Worm (Caenorhabditis elegans) whole organism, late embryonic: Measurements from ENCODE around the gene C15F1.2.
A peak's percentile ranks its signal among the peaks of the same experiment; 100 is the strongest.

Source experiments
- C08G9.2 ChIP-seq: sonication (generic microtip); optimal IDR thresholded peaks from 2 replicates; lab custom pipeline; 2016; ENCODE audit warnings: mild to moderate bottlenecking, missing genetic modification characterization, moderate library complexity, missing compliant biosample characterization
- C38D4.7 ChIP-seq: fragments of 200-800 bp; sonication (Bioruptor generic); optimal IDR thresholded peaks from 2 replicates; lab custom pipeline; 2018; ENCODE audit warnings: mild to moderate bottlenecking, missing genetic modification characterization, moderate library complexity, missing compliant biosample characterization
- F13H6.1 ChIP-seq: sonication (generic microtip); optimal IDR thresholded peaks from 2 replicates; lab custom pipeline; 2016; ENCODE audit warnings: missing genetic modification characterization, missing compliant biosample characterization
- K02D7.2 ChIP-seq: sonication (generic microtip); optimal IDR thresholded peaks from 2 replicates; lab custom pipeline; 2017; ENCODE audit warnings: mild to moderate bottlenecking, missing genetic modification characterization, missing compliant biosample characterization
- T23F11.4 ChIP-seq: fragments of 200-800 bp; sonication (Bioruptor generic); optimal IDR thresholded peaks from 2 replicates; lab custom pipeline; 2018; ENCODE audit warnings: mild to moderate bottlenecking, missing genetic modification characterization, missing compliant biosample characterization
- ahr-1 ChIP-seq: sonication (generic microtip); optimal IDR thresholded peaks from 2 replicates; lab custom pipeline; 2016; ENCODE audit warnings: missing genetic modification characterization, missing compliant biosample characterization
- ceh-19 ChIP-seq: fragments of 200-800 bp; sonication (Bioruptor generic); optimal IDR thresholded peaks from 2 replicates; lab custom pipeline; 2018; ENCODE audit warnings: mild to moderate bottlenecking, missing genetic modification characterization, missing compliant biosample characterization
- ceh-22 ChIP-seq: sonication (generic microtip); optimal IDR thresholded peaks from 2 replicates; lab custom pipeline; 2017; ENCODE audit warnings: missing biosample characterization, missing genetic modification characterization
- ceh-24 ChIP-seq: sonication (generic microtip); optimal IDR thresholded peaks from 2 replicates; lab custom pipeline; 2016; ENCODE audit warnings: mild to moderate bottlenecking, missing genetic modification characterization, missing compliant biosample characterization
- ceh-30 ChIP-seq: fragments of 150-350 bp; optimal IDR thresholded peaks from 2 replicates; lab custom pipeline; 2014; ENCODE audit warnings: missing biosample characterization, missing genetic modification characterization
- ceh-31 ChIP-seq: sonication (generic microtip); optimal IDR thresholded peaks from 2 replicates; lab custom pipeline; 2016; ENCODE audit warnings: missing genetic modification characterization, missing compliant biosample characterization
- ceh-34 ChIP-seq: sonication (generic microtip); optimal IDR thresholded peaks from 2 replicates; lab custom pipeline; 2016; ENCODE audit warnings: mild to moderate bottlenecking, missing genetic modification characterization, missing compliant biosample characterization
- ceh-45 ChIP-seq: fragments of 200-800 bp; sonication (Bioruptor generic); IDR thresholded peaks from 2 replicates; pipeline ENCODE4 v1.3.6; 2022; ENCODE audit warnings: missing genetic modification reagents, missing genetic modification characterization, missing compliant biosample characterization
- ceh-48 ChIP-seq: sonication (generic microtip); optimal IDR thresholded peaks from 2 replicates; lab custom pipeline; 2016; ENCODE audit warnings: missing genetic modification characterization, inconsistent platforms, missing compliant biosample characterization
- eyg-1 ChIP-seq: sonication (generic microtip); optimal IDR thresholded peaks from 2 replicates; lab custom pipeline; 2016; ENCODE audit warnings: missing genotype, missing genetic modification characterization, missing compliant biosample characterization
- hlh-15 ChIP-seq: sonication (generic microtip); optimal IDR thresholded peaks from 2 replicates; lab custom pipeline; 2016; ENCODE audit warnings: missing genetic modification characterization, missing compliant biosample characterization
- hlh-6 ChIP-seq: sonication (generic microtip); optimal IDR thresholded peaks from 2 replicates; lab custom pipeline; 2016; ENCODE audit warnings: missing genotype, missing genetic modification characterization, missing compliant biosample characterization
- lin-11 ChIP-seq: fragments of 200-800 bp; sonication (Bioruptor generic); optimal IDR thresholded peaks from 2 replicates; lab custom pipeline; 2018; ENCODE audit warnings: mild to moderate bottlenecking, missing genetic modification characterization, missing compliant biosample characterization
- madf-2 ChIP-seq: sonication (generic microtip); optimal IDR thresholded peaks from 2 replicates; lab custom pipeline; 2017; ENCODE audit warnings: missing genetic modification characterization, missing compliant biosample characterization
- mec-3 ChIP-seq: sonication (generic microtip); optimal IDR thresholded peaks from 2 replicates; lab custom pipeline; 2016; ENCODE audit warnings: borderline replicate concordance, missing genetic modification characterization, missing compliant biosample characterization
- nfya-1 ChIP-seq: sonication (generic microtip); optimal IDR thresholded peaks from 2 replicates; lab custom pipeline; 2017; ENCODE audit warnings: missing genetic modification characterization, mild to moderate bottlenecking, missing compliant biosample characterization, antibody characterized with exemption, moderate library complexity
- nhr-11 ChIP-seq: fragments of 150-350 bp; optimal IDR thresholded peaks from 2 replicates; lab custom pipeline; 2014; ENCODE audit warnings: missing biosample characterization, missing genetic modification characterization
- pag-3 ChIP-seq: sonication (generic microtip); optimal IDR thresholded peaks from 2 replicates; lab custom pipeline; 2016; ENCODE audit warnings: missing compliant biosample characterization, missing genetic modification characterization, borderline replicate concordance
- pros-1 ChIP-seq: fragments of 150-350 bp; optimal IDR thresholded peaks from 2 replicates; lab custom pipeline; 2014; ENCODE audit warnings: missing biosample characterization, missing genetic modification reagents, missing genetic modification characterization
- ref-2 ChIP-seq: sonication (generic microtip); optimal IDR thresholded peaks from 2 replicates; lab custom pipeline; 2016; ENCODE audit warnings: missing genetic modification characterization, missing compliant biosample characterization
- sox-2 ChIP-seq: fragments of 200-800 bp; sonication (Bioruptor generic); IDR thresholded peaks from 2 replicates; pipeline ENCODE4 v1.3.6; 2022; ENCODE audit warnings: missing genetic modification reagents, missing genetic modification characterization, missing compliant biosample characterization
- tbx-2 ChIP-seq: sonication (generic microtip); optimal IDR thresholded peaks from 2 replicates; lab custom pipeline; 2016; ENCODE audit warnings: missing genetic modification characterization, missing compliant biosample characterization
- unc-3 ChIP-seq, 2 experiments: fragments of 200-800 bp in 1 of 2; sonication (Bioruptor generic) in 1 of 2; sonication (generic microtip) in 1 of 2; conservative IDR thresholded peaks in 1 of 2; optimal IDR thresholded peaks in 1 of 2; 2 replicates each; pipeline versions ENCODE4 v1.3.6 to Lab custom; 2016 to 2022; ENCODE audit warnings: missing compliant biosample characterization in 2 of 2, missing genetic modification characterization in 2 of 2, missing genetic modification reagents in 1 of 2
- unc-42 ChIP-seq: sonication (generic microtip); optimal IDR thresholded peaks from 2 replicates; lab custom pipeline; 2016; ENCODE audit warnings: missing genotype, missing genetic modification characterization, missing compliant biosample characterization
- unc-55 ChIP-seq: sonication (generic microtip); optimal IDR thresholded peaks from 2 replicates; lab custom pipeline; 2017; ENCODE audit warnings: missing biosample characterization, missing genetic modification reagents, missing genetic modification characterization
- ztf-16 ChIP-seq: sonication (generic microtip); optimal IDR thresholded peaks from 2 replicates; lab custom pipeline; 2017; ENCODE audit warnings: missing genetic modification characterization, missing compliant biosample characterization

The C15F1.2 gene

DNA sequence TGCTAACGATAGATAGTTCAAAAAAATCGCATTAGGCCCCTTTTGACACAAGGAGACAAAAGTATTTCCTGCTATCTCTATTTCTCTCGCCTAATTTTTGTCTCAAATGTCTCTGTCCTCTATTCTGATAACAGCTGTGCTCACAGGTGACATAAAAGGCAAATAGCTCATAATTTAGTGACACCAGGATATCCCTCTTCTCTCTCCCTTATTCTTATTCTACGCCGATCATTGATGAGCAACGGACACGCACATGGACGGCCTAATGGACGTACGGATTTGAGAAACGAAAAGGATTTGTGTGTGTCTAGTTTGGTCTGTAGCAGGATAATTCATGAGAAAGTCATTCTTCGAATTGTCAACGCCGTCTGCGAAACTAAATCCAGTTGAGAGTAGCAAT lies 43.8 kb upstream of the C15F1.2 start:
- no peak for TF ChIP-seq ztf-16 (tag; lab: Kevin White, UChicago)
- no peak for TF ChIP-seq F13H6.1 (tag; lab: Kevin White, UChicago)
- no peak for TF ChIP-seq hlh-15
- no peak for TF ChIP-seq ahr-1 (tag; lab: Kevin White, UChicago)
- no peak for TF ChIP-seq ceh-22 (tag; lab: Kevin White, UChicago)
- no peak for TF ChIP-seq lin-11
- TF ChIP-seq nhr-11 (tag; lab: Kevin White, UChicago): no peak
- peak; percentile 26 for TF ChIP-seq unc-55

DNA sequence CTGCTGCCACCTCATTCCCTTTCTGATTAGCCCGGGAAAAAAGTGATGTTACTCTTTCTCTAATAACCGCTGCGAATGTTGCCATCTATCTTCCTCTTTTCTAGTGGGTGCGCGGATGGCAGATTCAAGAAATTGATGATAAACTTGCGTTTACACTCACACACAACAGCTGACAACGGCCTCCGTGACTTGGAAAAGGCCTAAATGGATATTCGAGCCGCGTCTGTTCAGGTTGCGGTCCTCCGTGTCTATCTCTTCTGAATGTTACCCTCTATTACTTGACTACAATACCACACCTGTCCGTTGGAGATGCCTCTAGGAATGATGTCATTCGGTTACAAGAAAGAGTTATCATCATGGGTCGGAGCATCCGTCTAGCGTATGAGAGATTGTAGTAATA lies 43.2 kb upstream of the C15F1.2 start:
- no peak for TF ChIP-seq ceh-30 (tag; lab: Kevin White, UChicago)
- TF ChIP-seq K02D7.2 (tag; lab: Kevin White, UChicago): no peak
- no peak for TF ChIP-seq ceh-45 (GFP tag; lab: Robert Waterston, UW)
- TF ChIP-seq ref-2: no peak
- TF ChIP-seq C08G9.2 (tag; lab: Kevin White, UChicago): no peak
- no peak for TF ChIP-seq unc-42 (tag; lab: Kevin White, UChicago)
- no peak for TF ChIP-seq unc-3 (GFP tag; conservative IDR thresholded peaks at IDR 0.05; lab: Robert Waterston, UW)
- no peak for TF ChIP-seq unc-3 (tag; optimal IDR thresholded peaks at IDR 0.05; lab: Kevin White, UChicago)
- TF ChIP-seq pag-3 (tag; lab: Kevin White, UChicago): no peak
- no peak for TF ChIP-seq unc-55
- no peak for TF ChIP-seq C38D4.7 (GFP tag; lab: Kevin White, UChicago)
- no peak for TF ChIP-seq hlh-6 (tag; lab: Kevin White, UChicago)
- TF ChIP-seq T23F11.4 (GFP tag; lab: Kevin White, UChicago): no peak
- no peak for TF ChIP-seq madf-2
- no peak for TF ChIP-seq nhr-11 (tag; lab: Kevin White, UChicago)
- TF ChIP-seq, all 69 proteins: peak for 0

DNA sequence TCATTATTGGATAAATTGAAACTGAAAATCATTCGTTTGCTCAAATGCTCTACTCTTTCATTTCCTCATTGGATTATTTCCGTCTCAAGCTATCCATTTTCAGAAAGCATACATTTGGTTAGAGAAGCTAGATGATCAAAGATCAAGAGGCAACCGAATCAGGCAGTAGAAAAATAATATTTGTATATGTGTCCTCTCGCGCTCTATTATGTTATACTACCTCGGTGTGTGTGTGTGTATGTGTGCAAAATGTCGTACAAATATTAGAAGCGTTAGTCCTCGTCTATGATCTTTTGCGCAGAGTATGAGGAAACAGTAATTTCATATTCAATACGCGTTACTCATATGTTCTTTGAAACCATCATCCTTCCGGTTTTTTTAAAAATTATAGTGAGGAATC lies 42.7 kb upstream of the C15F1.2 start:
- no peak for TF ChIP-seq pros-1 (tag; lab: Kevin White, UChicago)
- TF ChIP-seq tbx-2 (tag; lab: Kevin White, UChicago): peak; percentile 41

DNA sequence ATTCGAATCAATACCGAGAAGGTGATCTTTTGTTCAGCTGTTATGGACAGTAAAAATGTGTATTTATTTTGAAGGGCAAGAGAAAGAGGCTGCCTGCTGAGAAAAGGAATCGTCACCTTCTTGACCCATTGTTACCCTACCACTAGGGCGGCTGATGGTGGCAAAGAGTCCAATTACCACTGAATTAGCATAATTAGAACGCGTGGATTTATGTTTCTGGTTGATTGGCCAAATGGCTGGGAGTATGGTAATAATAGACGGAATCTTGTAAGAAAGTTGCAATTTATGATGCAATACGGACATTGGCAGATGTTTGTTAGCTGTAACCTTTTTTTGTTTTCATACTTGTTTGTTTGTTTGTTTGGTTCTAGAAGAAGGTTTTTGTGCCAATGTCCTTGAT lies 39.9 kb upstream of the C15F1.2 start:
- TF ChIP-seq ceh-48 (tag; lab: Kevin White, UChicago): no peak
- peak; percentile 63; the same call in 1 of the 2 replicates for TF ChIP-seq sox-2 (GFP tag; lab: Robert Waterston, UW)
- TF ChIP-seq ref-2: peak; percentile 41
- TF ChIP-seq unc-42 (tag; lab: Kevin White, UChicago): peak; percentile 9
- TF ChIP-seq unc-3 (GFP tag; conservative IDR thresholded peaks at IDR 0.05; lab: Robert Waterston, UW): no peak
- TF ChIP-seq unc-3 (tag; optimal IDR thresholded peaks at IDR 0.05; lab: Kevin White, UChicago): no peak
- peak; percentile 14 for TF ChIP-seq ceh-34 (tag; lab: Kevin White, UChicago)
- TF ChIP-seq ceh-31 (tag; lab: Kevin White, UChicago): peak; percentile 71

DNA sequence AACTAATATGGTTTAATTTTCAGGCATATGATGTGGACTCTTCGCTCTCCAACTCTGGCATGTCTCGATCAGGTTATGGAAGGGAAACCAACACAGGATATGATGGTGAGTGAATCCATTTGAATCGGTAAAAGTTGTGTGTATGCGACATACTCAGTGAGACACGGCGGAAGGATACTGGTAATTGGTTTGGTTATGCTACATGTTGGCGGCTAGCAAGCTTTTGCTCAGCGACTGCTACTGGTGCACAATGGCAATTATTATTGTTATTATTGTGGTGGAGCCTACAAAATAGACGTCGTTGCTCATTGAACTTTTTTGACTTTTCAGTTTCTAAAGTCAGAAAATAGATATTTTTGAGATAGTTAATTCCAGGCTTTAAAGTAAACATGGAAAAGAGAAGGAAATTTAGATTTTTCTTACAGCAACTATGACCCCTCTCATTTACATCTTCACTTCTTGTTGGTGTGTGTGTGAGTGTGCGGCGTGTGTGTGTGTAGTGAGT lies 39.0 kb upstream of the C15F1.2 start:
- TF ChIP-seq ceh-48 (tag; lab: Kevin White, UChicago) (no peak), unc-42 (tag; lab: Kevin White, UChicago) (peak; percentile 67), nhr-11 (tag; lab: Kevin White, UChicago) (no peak), mec-3 (no peak), ceh-22 (tag; lab: Kevin White, UChicago) (no peak), nfya-1 (tag; lab: Kevin White, UChicago) (peak; percentile 1), ceh-19 (GFP tag; lab: Kevin White, UChicago) (no peak)
- TF ChIP-seq, all 69 proteins: peak for 2

DNA sequence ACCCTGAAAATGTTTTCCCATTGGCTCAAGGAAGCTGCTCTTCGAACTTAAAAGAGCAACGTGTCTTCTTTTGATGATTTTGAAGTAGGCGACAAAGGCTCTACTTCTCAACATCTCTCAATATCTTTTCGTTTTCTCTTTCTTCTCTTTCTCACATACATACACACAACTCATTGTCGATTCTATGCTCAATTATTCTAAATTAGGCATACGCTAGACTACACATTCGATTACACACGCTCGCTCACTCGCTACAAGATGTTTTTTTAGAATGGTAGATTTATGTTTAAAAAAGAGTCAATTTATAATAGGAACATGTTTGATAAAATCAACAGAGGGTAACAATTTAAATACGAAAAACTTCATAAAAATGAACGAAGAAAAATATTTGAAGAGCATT lies 38.2 kb upstream of the C15F1.2 start:
- no peak for TF ChIP-seq eyg-1 (tag; lab: Kevin White, UChicago)
- peak; percentile 59 for TF ChIP-seq ceh-31 (tag; lab: Kevin White, UChicago)
- no peak for TF ChIP-seq hlh-15
- no peak for TF ChIP-seq ceh-24
